Fruit fly (Drosophila melanogaster) S2 (cell line): ENCODE data around the gene tub.

Experiments
- CG8478 ChIP-seq: fragments of >200 bp; optimal IDR thresholded peaks from 2 replicates; lab custom pipeline; 2018
- CTCF ChIP-seq, 2 experiments: fragments of >200 bp; optimal IDR thresholded peaks; 2 replicates each; lab custom pipeline; 2018

DNA sequence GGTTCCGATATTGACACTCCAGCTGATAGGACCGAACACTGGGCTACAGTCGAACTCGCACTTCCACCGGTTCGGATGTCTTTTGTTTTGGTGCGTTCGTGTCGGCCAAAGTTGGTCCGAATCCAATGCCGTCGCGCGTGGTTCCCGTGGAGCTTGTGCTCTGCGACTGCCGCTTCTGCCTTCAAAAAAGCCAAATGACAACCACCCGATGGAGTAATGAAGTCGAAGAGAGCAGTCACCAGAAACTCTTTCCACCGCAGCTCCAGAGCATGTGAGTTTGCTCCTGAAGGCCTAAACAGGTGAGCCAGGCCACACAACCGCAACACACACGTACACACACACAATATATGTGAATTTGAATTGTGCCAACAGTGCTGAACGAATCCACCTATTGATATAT lies 6.6 kb downstream of the tub start, which contains the start of gene CG34112:
- TF ChIP-seq CTCF (optimal IDR thresholded peaks at IDR 0.05; lab: Kevin White, UChicago) (no peak), CG8478 (lab: Kevin White, UChicago) (no peak)
